Fruit fly (Drosophila melanogaster): ENCODE results near the gene CG1958.

dm6 chrX:7228599-7228998, 38.1 kb upstream of the CG1958 start:
- no peak for TF ChIP-seq CG10348 (GFP tag; IDR thresholded peaks at IDR 0.05)
- TF ChIP-seq CG17806 (tag; optimal IDR thresholded peaks at IDR 0.05) = no peak
- no peak for TF ChIP-seq CG9948 (tag; optimal IDR thresholded peaks at IDR 0.05)
- TF ChIP-seq D1 (tag; optimal IDR thresholded peaks at IDR 0.05) = no peak
- no peak for TF ChIP-seq fd96Ca (GFP tag; IDR thresholded peaks at IDR 0.05)
- TF ChIP-seq CG32121 (GFP tag; IDR thresholded peaks at IDR 0.05) = no peak
- no peak for TF ChIP-seq CG14655 (GFP tag; optimal IDR thresholded peaks at IDR 0.05)
- no peak for TF ChIP-seq CG12605 (GFP tag; IDR thresholded peaks at IDR 0.05)
- TF ChIP-seq Pif1B (GFP tag; optimal IDR thresholded peaks at IDR 0.05) = no peak
